Fruit fly (Drosophila melanogaster): ENCODE results near the gene CG15021.

The CG15021 gene

dm6 chr3L:4474946-4475470 lies 38.5 kb downstream of the CG15021 start (continued):
- TF ChIP-seq hkb (optimal IDR thresholded peaks at IDR 0.05), result no peak
- TF ChIP-seq hkb (GFP tag; IDR thresholded peaks at IDR 0.05), result peak; percentile 92
- 0 out of 2 replicates have a peak, but pooled peaks have one; percentile 54 for TF ChIP-seq ara (GFP tag; IDR thresholded peaks at IDR 0.05)
- no peak for TF ChIP-seq CG15696 (tag; optimal IDR thresholded peaks at IDR 0.05)
- no peak for TF ChIP-seq ERR (GFP tag; optimal IDR thresholded peaks at IDR 0.05)
- peak; percentile 76 for TF ChIP-seq org-1 (GFP tag; optimal IDR thresholded peaks at IDR 0.05)
- TF ChIP-seq CG30020 (tag; optimal IDR thresholded peaks at IDR 0.05), result no peak
- TF ChIP-seq mam (GFP tag; optimal IDR thresholded peaks at IDR 0.05), result peak; percentile 21
- peak; percentile 92 for TF ChIP-seq B-H2 (GFP tag; optimal IDR thresholded peaks at IDR 0.05)
- TF ChIP-seq CG32772 (GFP tag; IDR thresholded peaks at IDR 0.05), result 0 out of 2 replicates have a peak, but pooled peaks have one; percentile 11
- peak; percentile 60 for TF ChIP-seq CG7928 (GFP tag; optimal IDR thresholded peaks at IDR 0.05)
- TF ChIP-seq CG32532 (GFP tag; IDR thresholded peaks at IDR 0.05), result peak; percentile 82
- peak; percentile 69 for TF ChIP-seq CTCF (GFP tag; optimal IDR thresholded peaks at IDR 0.05)
- peak; percentile 37 for TF ChIP-seq her (GFP tag; optimal IDR thresholded peaks at IDR 0.05)
- TF ChIP-seq CG13123 (GFP tag; optimal IDR thresholded peaks at IDR 0.05), result peak; percentile 47
- TF ChIP-seq da (GFP tag; optimal IDR thresholded peaks at IDR 0.05), result no peak
- TF ChIP-seq slp2 (GFP tag; optimal IDR thresholded peaks at IDR 0.05), result peak; percentile 52
- peak; percentile 93 for TF ChIP-seq PHDP (tag; optimal IDR thresholded peaks at IDR 0.05)
- TF ChIP-seq CG11398 (GFP tag; optimal IDR thresholded peaks at IDR 0.05), result peak; percentile 74
- TF ChIP-seq fd102C (GFP tag; optimal IDR thresholded peaks at IDR 0.05), result peak; percentile 64
- peak; percentile 78 for TF ChIP-seq CG3407 (GFP tag; optimal IDR thresholded peaks at IDR 0.05)
- TF ChIP-seq zen (tag; optimal IDR thresholded peaks at IDR 0.05), result no peak
- peak; percentile 73 for TF ChIP-seq trh (GFP tag; optimal IDR thresholded peaks at IDR 0.05)
- TF ChIP-seq CG17912 (GFP tag; optimal IDR thresholded peaks at IDR 0.05), result peak; percentile 98
- peak; percentile 87 for TF ChIP-seq CG2875 (GFP tag; optimal IDR thresholded peaks at IDR 0.05)
- no peak for TF ChIP-seq Dll (GFP tag; IDR thresholded peaks at IDR 0.05; ENCODE audit: partially characterized antibody)
- TF ChIP-seq insv (GFP tag; optimal IDR thresholded peaks at IDR 0.05), result peak in 1 of 2 experiments; percentile 74
- no peak for TF ChIP-seq BEAF-32 (GFP tag; optimal IDR thresholded peaks at IDR 0.05)
- TF ChIP-seq gce (GFP tag; IDR thresholded peaks at IDR 0.05), result peak; percentile 89; the same call in 2 of the 3 replicates
- no peak for TF ChIP-seq Doc3 (GFP tag; IDR thresholded peaks at IDR 0.05; ENCODE audit: partially characterized antibody)
- peak; percentile 68; the same call in 1 of the 2 replicates for TF ChIP-seq CG14014 (GFP tag; IDR thresholded peaks at IDR 0.05)
- TF ChIP-seq Hr51 (GFP tag; optimal IDR thresholded peaks at IDR 0.05), result peak; percentile 49 to 83
- TF ChIP-seq CG3726 (GFP tag; IDR thresholded peaks at IDR 0.05), result peak; percentile 57; the same call in 1 of the 3 replicates
- TF ChIP-seq bigmax (GFP tag; optimal IDR thresholded peaks at IDR 0.05), result peak; percentile 79
- peak; percentile 72 for TF ChIP-seq CG9437 (GFP tag; optimal IDR thresholded peaks at IDR 0.05)
- no peak for TF ChIP-seq h (optimal IDR thresholded peaks at IDR 0.05)
- TF ChIP-seq Hey (tag; optimal IDR thresholded peaks at IDR 0.05), result peak; percentile 79
- peak; percentile 82 for TF ChIP-seq sens-2 (GFP tag; IDR thresholded peaks at IDR 0.05)
- TF ChIP-seq cad (GFP tag; optimal IDR thresholded peaks at IDR 0.05), result no peak
- no peak for TF ChIP-seq fru (optimal IDR thresholded peaks at IDR 0.05)
- TF ChIP-seq CG8290 (GFP tag; optimal IDR thresholded peaks at IDR 0.05), result no peak
- TF ChIP-seq CG8290 (tag; optimal IDR thresholded peaks at IDR 0.05), result peak; percentile 55 to 81
- TF ChIP-seq unc-4 (GFP tag; IDR thresholded peaks at IDR 0.05; ENCODE audit: partially characterized antibody), result no peak
- TF ChIP-seq grn (GFP tag; optimal IDR thresholded peaks at IDR 0.05), result peak; percentile 71
- TF ChIP-seq gt (GFP tag; IDR thresholded peaks at IDR 0.05), result no peak
- TF ChIP-seq Doc2 (GFP tag; IDR thresholded peaks at IDR 0.05), result no peak
- TF ChIP-seq tgo (GFP tag; IDR thresholded peaks at IDR 0.05), result no peak
- no peak for TF ChIP-seq Neu2 (GFP tag; optimal IDR thresholded peaks at IDR 0.05; ENCODE audit: borderline replicate concordance)
- no peak for TF ChIP-seq pnt (GFP tag; optimal IDR thresholded peaks at IDR 0.05)
- TF ChIP-seq CG7745 (tag; optimal IDR thresholded peaks at IDR 0.05), result no peak
- TF ChIP-seq CG18764 (GFP tag; optimal IDR thresholded peaks at IDR 0.05), result peak; percentile 77
- TF ChIP-seq seq (GFP tag; IDR thresholded peaks at IDR 0.05), result peak; percentile 75
